Worm (Caenorhabditis elegans): ENCODE measurements around the gene M106.8.

Gene M106.8

DNA sequence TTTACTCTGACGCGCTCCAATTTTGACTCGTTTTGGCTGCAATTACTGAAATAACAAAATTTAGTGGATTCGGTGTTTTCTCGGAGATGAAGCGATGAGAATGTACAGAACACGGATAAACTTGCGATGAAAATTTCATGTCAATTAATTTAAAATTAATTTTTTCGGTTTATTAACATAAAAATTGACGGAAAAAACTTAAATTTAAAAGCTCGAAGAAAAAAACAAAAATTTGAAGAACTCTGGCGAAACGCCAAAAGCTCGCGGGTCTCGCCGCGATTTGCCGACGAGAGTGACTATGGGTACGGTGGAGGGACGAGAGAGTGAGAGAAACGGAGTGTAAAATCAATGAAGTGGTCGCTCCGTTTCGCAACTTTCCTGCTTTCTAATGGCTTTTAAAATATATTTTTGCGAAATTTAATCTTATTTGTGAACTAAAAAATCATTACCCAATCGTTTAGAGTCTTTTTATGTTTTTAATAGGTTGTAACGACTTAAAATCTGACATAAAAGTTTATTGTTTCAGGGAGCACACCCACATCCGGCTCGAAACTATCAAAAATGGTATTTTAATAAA lies 25.3 kb upstream of the M106.8 start, which contains the start of the genes gmps-1 and cap-2:
gmps-1 (minus strand) TSS at position 51 of the 577 bp plus-strand sequence.
cap-2 (plus strand) TSS at position 527 of the 577 bp plus-strand sequence.
- TF ChIP-seq unc-39 (tag; optimal IDR thresholded peaks at IDR 0.05) (no peak), ama-1 (optimal IDR thresholded peaks at IDR 0.05) (peak; percentile 77), daf-12 (tag; optimal IDR thresholded peaks at IDR 0.05) (no peak), lin-39 (tag; optimal IDR thresholded peaks at IDR 0.05) (peak; percentile 97), nhr-67 (tag; optimal IDR thresholded peaks at IDR 0.05) (peak; percentile 11), ztf-11 (tag; optimal IDR thresholded peaks at IDR 0.05) (no peak), fos-1 (tag; optimal IDR thresholded peaks at IDR 0.05) (no peak), ZK546.5 (tag; optimal IDR thresholded peaks at IDR 0.05) (peak; percentile 54), nhr-28 (tag; optimal IDR thresholded peaks at IDR 0.05) (peak; percentile 68), egl-5 (tag; optimal IDR thresholded peaks at IDR 0.05) (peak; percentile 90), snpc-4 (tag; optimal IDR thresholded peaks at IDR 0.05) (peak; percentile 79), skn-1 (tag; optimal IDR thresholded peaks at IDR 0.05) (peak; percentile 90), nhr-12 (tag; optimal IDR thresholded peaks at IDR 0.05) (no peak), sea-2 (GFP tag; optimal IDR thresholded peaks at IDR 0.05) (no peak), elt-2 (tag; optimal IDR thresholded peaks at IDR 0.05) (peak; percentile 72), ztf-4 (tag; optimal IDR thresholded peaks at IDR 0.05) (peak; percentile 55), pqm-1 (tag; optimal IDR thresholded peaks at IDR 0.05) (peak; percentile 74), zag-1 (tag; optimal IDR thresholded peaks at IDR 0.05) (peak; percentile 68), lsy-12 (tag; optimal IDR thresholded peaks at IDR 0.05) (peak; percentile 97), mdl-1 (tag; optimal IDR thresholded peaks at IDR 0.05) (no peak), ceh-9 (tag; optimal IDR thresholded peaks at IDR 0.05) (no peak), nfya-1 (tag; optimal IDR thresholded peaks at IDR 0.05; ENCODE audit: insufficient read depth) (peak; percentile 99), ceh-82 (tag; optimal IDR thresholded peaks at IDR 0.05) (peak; percentile 95), unc-62 (GFP tag; optimal IDR thresholded peaks at IDR 0.05) (peak; percentile 73), ceh-16 (tag; optimal IDR thresholded peaks at IDR 0.05) (no peak), nhr-11 (tag; optimal IDR thresholded peaks at IDR 0.05) (peak; percentile 74), ceh-28 (tag; optimal IDR thresholded peaks at IDR 0.05) (peak; percentile 98), fkh-10 (GFP tag; optimal IDR thresholded peaks at IDR 0.05) (peak; percentile 88), jun-1 (tag; optimal IDR thresholded peaks at IDR 0.05) (peak; percentile 95), nhr-77 (tag; optimal IDR thresholded peaks at IDR 0.05) (peak; percentile 91), eor-1 (tag; optimal IDR thresholded peaks at IDR 0.05) (peak in 1 of 2 experiments; percentile 38), egl-27 (tag; optimal IDR thresholded peaks at IDR 0.05) (peak; percentile 80), nhr-237 (tag; optimal IDR thresholded peaks at IDR 0.05) (no peak), nhr-76 (tag; optimal IDR thresholded peaks at IDR 0.05) (no peak), hmg-11 (tag; optimal IDR thresholded peaks at IDR 0.05) (peak; percentile 96), aly-2 (tag; optimal IDR thresholded peaks at IDR 0.05) (peak; percentile 54), lin-15B (tag; optimal IDR thresholded peaks at IDR 0.05) (peak; percentile 93), pha-4 (tag; optimal IDR thresholded peaks at IDR 0.05) (peak; percentile 91), nhr-25 (tag; optimal IDR thresholded peaks at IDR 0.05) (peak; percentile 93), mml-1 (tag; optimal IDR thresholded peaks at IDR 0.05) (no peak), R02D3.7 (tag; optimal IDR thresholded peaks at IDR 0.05) (peak; percentile 98), nhr-43 (tag; optimal IDR thresholded peaks at IDR 0.05; ENCODE audit: poor library complexity, severe bottlenecking) (peak; percentile 96), nhr-23 (tag; optimal IDR thresholded peaks at IDR 0.05) (peak; percentile 97), tbx-2 (tag; optimal IDR thresholded peaks at IDR 0.05) (peak; percentile 94), elt-1 (tag; optimal IDR thresholded peaks at IDR 0.05) (peak; percentile 84), fkh-2 (tag; optimal IDR thresholded peaks at IDR 0.05) (no peak), elt-3 (tag; optimal IDR thresholded peaks at IDR 0.05) (peak in 1 of 3 experiments; percentile 35)

Data from whole organism, L3 larva.